Worm (Caenorhabditis elegans): ENCODE results near the gene col-98.

The col-98 gene

ce11 chrIII:13065694-13066093, 46.9 kb downstream of the col-98 start:
- TF ChIP-seq hmg-4 (GFP tag; optimal IDR thresholded peaks at IDR 0.05) = peak; percentile 66
- TF ChIP-seq sea-1 (GFP tag; conservative IDR thresholded peaks at IDR 0.05) = 0 out of 2 replicates have a peak, but pooled peaks have one; percentile 55
- TF ChIP-seq ceh-13 (GFP tag; optimal IDR thresholded peaks at IDR 0.05) = no peak

- TF ChIP-seq hmbx-1 (tag; optimal IDR thresholded peaks at IDR 0.05) (no peak), scrt-1 (GFP tag; IDR thresholded peaks at IDR 0.05) (no peak), ceh-13 (GFP tag; optimal IDR thresholded peaks at IDR 0.05) (no peak), hnd-1 (tag; optimal IDR thresholded peaks at IDR 0.05) (no peak), ceh-36 (tag; optimal IDR thresholded peaks at IDR 0.05) (no peak), tra-4 (tag; optimal IDR thresholded peaks at IDR 0.05) (no peak), tbx-11 (GFP tag; IDR thresholded peaks at IDR 0.05) (no peak), flt-1 (GFP tag; IDR thresholded peaks at IDR 0.05) (no peak)
These were observed 48.0 kb downstream of the col-98 start for ce11 chrIII:13066828-13067227.

ce11 chrIII:13067884-13068767, 49.3 kb downstream of the col-98 start:
- TF ChIP-seq tra-4 (tag; optimal IDR thresholded peaks at IDR 0.05) = no peak
- TF ChIP-seq tbx-11 (GFP tag; IDR thresholded peaks at IDR 0.05) = no peak
- peak; percentile 21 for TF ChIP-seq ets-7 (tag; optimal IDR thresholded peaks at IDR 0.05)
- TF ChIP-seq tbx-37 (GFP tag; conservative IDR thresholded peaks at IDR 0.05) = no peak; the same call in 1 of the 2 replicates
- peak; percentile 53 for TF ChIP-seq aly-1 (tag; optimal IDR thresholded peaks at IDR 0.05)
- TF ChIP-seq ceh-36 (tag; optimal IDR thresholded peaks at IDR 0.05) = peak; percentile 15
- TF ChIP-seq ama-1 (optimal IDR thresholded peaks at IDR 0.05) = no peak
- peak; percentile 44 for TF ChIP-seq flt-1 (GFP tag; IDR thresholded peaks at IDR 0.05)
- TF ChIP-seq ceh-13 (GFP tag; optimal IDR thresholded peaks at IDR 0.05) = no peak
- no peak for TF ChIP-seq scrt-1 (GFP tag; IDR thresholded peaks at IDR 0.05)
- no peak for TF ChIP-seq B0310.2 (tag; optimal IDR thresholded peaks at IDR 0.05)
- TF ChIP-seq hmbx-1 (tag; optimal IDR thresholded peaks at IDR 0.05) = no peak
- TF ChIP-seq hnd-1 (tag; optimal IDR thresholded peaks at IDR 0.05) = no peak
- TF ChIP-seq F13C5.2 (tag; optimal IDR thresholded peaks at IDR 0.05) = peak; percentile 90
- TF ChIP-seq sea-1 (GFP tag; conservative IDR thresholded peaks at IDR 0.05) = no peak
- TF ChIP-seq hmg-4 (GFP tag; optimal IDR thresholded peaks at IDR 0.05) = peak; percentile 96
- TF ChIP-seq pes-1 (GFP tag; IDR thresholded peaks at IDR 0.05) = no peak

- TF ChIP-seq pes-1 (GFP tag; IDR thresholded peaks at IDR 0.05) (no peak), ama-1 (optimal IDR thresholded peaks at IDR 0.05) (no peak), tbx-37 (GFP tag; conservative IDR thresholded peaks at IDR 0.05) (no peak), hmbx-1 (tag; optimal IDR thresholded peaks at IDR 0.05) (no peak), hmg-4 (GFP tag; optimal IDR thresholded peaks at IDR 0.05) (no peak), B0310.2 (tag; optimal IDR thresholded peaks at IDR 0.05) (no peak), ceh-13 (GFP tag; optimal IDR thresholded peaks at IDR 0.05) (no peak), ets-7 (tag; optimal IDR thresholded peaks at IDR 0.05) (no peak), F13C5.2 (tag; optimal IDR thresholded peaks at IDR 0.05) (no peak), flt-1 (GFP tag; IDR thresholded peaks at IDR 0.05) (no peak)
These were observed 50.6 kb downstream of the col-98 start for ce11 chrIII:13069416-13069815.
